Fruit fly (Drosophila melanogaster): Measurements from ENCODE around the gene Trs20.
A peak's percentile ranks its signal among the peaks of the same experiment; 100 is the strongest.

Trs20 gene

DNA sequence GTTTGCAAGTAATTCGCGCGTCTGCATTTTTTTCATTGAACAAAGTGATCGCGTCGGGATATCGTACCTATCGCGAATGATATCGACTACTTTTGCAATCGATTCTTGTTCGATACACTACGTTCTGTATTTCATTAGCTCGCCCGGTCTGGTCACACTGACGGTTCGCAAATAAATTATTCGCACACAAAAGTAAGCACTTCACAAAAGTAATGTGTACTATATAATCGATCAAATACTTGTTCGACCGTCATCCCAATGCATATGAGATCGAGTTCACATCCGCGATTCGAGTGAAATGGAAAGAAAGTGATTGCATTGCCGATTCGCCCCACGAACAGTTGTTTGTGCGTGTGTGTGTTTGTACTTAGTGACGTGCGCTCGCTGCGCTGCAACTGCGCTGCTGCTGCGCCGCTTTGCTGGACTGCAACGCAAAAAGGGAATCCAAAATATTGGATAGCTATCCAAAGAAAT, 41.1 kb downstream of the Trs20 start, which contains the start of the genes CG5235 and ClC-c:
TSS of gene CG5235 (minus strand) at position 63 of the 474 bp plus-strand sequence.
TSS of gene ClC-c (plus strand) at position 125 of the 474 bp plus-strand sequence.
- TF ChIP-seq Crg-1 (GFP tag; optimal IDR thresholded peaks at IDR 0.05) (no peak), CG33017 (tag; optimal IDR thresholded peaks at IDR 0.05) (no peak), CG11617 (GFP tag; optimal IDR thresholded peaks at IDR 0.05) (no peak), Clk (GFP tag; optimal IDR thresholded peaks at IDR 0.05) (no peak), tj (GFP tag; optimal IDR thresholded peaks at IDR 0.05) (peak; percentile 71), CG7101 (tag; optimal IDR thresholded peaks at IDR 0.05) (peak; percentile 43), kay (GFP tag; ENCODE audit: borderline replicate concordance) (no peak), cnc (optimal IDR thresholded peaks at IDR 0.05) (no peak), cic (GFP tag; optimal IDR thresholded peaks at IDR 0.05) (peak; percentile 32), CG12768 (GFP tag; optimal IDR thresholded peaks at IDR 0.05) (no peak), CG14711 (tag; optimal IDR thresholded peaks at IDR 0.05) (peak; percentile 31), CG7045 (GFP tag; optimal IDR thresholded peaks at IDR 0.05) (no peak), ovo (GFP tag; optimal IDR thresholded peaks at IDR 0.05) (no peak), CG1620 (GFP tag; optimal IDR thresholded peaks at IDR 0.05) (no peak), Hr96 (GFP tag; optimal IDR thresholded peaks at IDR 0.05) (no peak), bab1 (GFP tag; optimal IDR thresholded peaks at IDR 0.05) (peak; percentile 51), Mnt (GFP tag; optimal IDR thresholded peaks at IDR 0.05) (peak; percentile 38), toe (GFP tag; optimal IDR thresholded peaks at IDR 0.05) (no peak), CG5204 (GFP tag; optimal IDR thresholded peaks at IDR 0.05) (no peak), pad (GFP tag; optimal IDR thresholded peaks at IDR 0.05) (no peak)

DNA sequence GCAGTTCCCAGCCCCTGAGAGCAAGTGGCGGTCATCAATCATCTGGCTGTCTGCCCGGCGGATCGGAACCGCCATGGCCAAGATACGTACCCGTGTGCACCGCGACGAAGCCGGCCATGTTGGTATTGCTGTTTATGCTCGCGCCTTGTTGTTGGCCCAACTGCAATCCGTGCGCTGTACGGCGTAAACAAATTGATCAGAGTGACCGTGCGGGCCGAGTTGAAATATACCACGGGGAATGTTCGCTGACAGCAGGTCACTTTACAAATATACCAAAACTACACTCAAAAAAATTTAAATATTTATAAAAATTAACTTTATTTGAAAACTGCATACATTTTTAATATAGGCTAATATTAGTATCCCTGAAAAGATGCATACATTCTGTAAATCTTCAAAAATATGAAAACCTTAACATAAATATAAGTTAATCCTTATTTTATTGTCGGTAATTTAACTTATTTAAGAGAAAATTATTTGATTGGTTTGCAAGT, 44.1 kb downstream of the Trs20 start, which contains the start of gene Tasp1:
TSS of gene Tasp1 (minus strand) at position 203 of the 494 bp plus-strand sequence.
- TF ChIP-seq CG33017 (tag; optimal IDR thresholded peaks at IDR 0.05) (peak; percentile 31), tj (GFP tag; optimal IDR thresholded peaks at IDR 0.05) (peak; percentile 13), pad (GFP tag; optimal IDR thresholded peaks at IDR 0.05) (no peak), Hr96 (GFP tag; optimal IDR thresholded peaks at IDR 0.05) (no peak), bab1 (GFP tag; optimal IDR thresholded peaks at IDR 0.05) (peak; percentile 72), CG11617 (GFP tag; optimal IDR thresholded peaks at IDR 0.05) (peak; percentile 22), CG14711 (tag; optimal IDR thresholded peaks at IDR 0.05) (peak; percentile 44), CG7101 (tag; optimal IDR thresholded peaks at IDR 0.05) (peak; percentile 59), Mnt (GFP tag; optimal IDR thresholded peaks at IDR 0.05) (peak; percentile 37), CG12768 (GFP tag; optimal IDR thresholded peaks at IDR 0.05) (no peak)

DNA sequence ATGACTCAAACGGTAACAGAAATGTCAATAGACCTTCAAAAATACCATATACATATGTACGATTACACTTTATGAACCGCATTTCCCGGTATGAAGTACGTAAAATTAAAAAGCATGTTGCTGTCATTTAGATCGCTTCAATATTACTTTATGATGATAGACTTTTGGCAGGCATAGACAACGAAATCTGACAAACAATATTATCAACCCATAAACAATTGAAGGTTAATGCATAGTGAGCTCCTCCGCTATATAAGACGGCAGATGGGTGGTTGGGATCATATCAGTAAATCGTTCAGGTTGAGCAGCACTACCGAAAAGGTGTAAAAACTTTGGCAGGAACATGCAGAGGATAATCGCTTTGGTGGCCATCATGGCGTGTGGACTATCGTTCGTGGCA, 47.7 kb downstream of the Trs20 start, which contains the start of gene CG13075:
TSS of gene CG13075 (plus strand) at position 301 of the 400 bp plus-strand sequence.
- TF ChIP-seq Crg-1 (GFP tag; optimal IDR thresholded peaks at IDR 0.05) (no peak), CG1620 (GFP tag; optimal IDR thresholded peaks at IDR 0.05) (no peak), ovo (GFP tag; optimal IDR thresholded peaks at IDR 0.05) (no peak), CG5204 (GFP tag; optimal IDR thresholded peaks at IDR 0.05) (no peak), CG33017 (tag; optimal IDR thresholded peaks at IDR 0.05) (no peak), cic (GFP tag; optimal IDR thresholded peaks at IDR 0.05) (no peak), CG11617 (GFP tag; optimal IDR thresholded peaks at IDR 0.05) (no peak), kay (GFP tag; ENCODE audit: borderline replicate concordance) (no peak), cnc (optimal IDR thresholded peaks at IDR 0.05) (no peak), CG12768 (GFP tag; optimal IDR thresholded peaks at IDR 0.05) (no peak), toe (GFP tag; optimal IDR thresholded peaks at IDR 0.05) (no peak), Mnt (GFP tag; optimal IDR thresholded peaks at IDR 0.05) (no peak), tj (GFP tag; optimal IDR thresholded peaks at IDR 0.05) (no peak), Hr96 (GFP tag; optimal IDR thresholded peaks at IDR 0.05) (no peak)

DNA sequence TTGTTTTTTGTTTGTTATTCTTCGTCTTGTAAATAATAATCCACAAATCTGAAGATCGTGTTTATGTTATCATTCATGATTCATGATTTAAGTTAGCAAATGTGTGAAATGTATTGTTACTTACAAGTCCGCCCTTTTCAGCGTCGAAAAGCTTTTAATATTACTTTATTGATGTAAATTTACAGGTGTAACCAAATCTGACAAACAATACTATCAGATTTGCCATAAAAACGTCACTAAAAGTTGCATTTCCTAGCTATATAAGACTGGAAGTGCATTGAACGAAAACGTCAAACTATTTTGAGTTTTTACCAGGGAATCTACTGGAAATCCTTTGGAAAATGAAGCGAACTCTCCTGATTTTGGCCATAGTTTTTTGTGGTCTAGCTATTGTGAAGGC, 49.2 kb downstream of the Trs20 start, which contains the start of gene CG33258:
TSS of gene CG33258 (plus strand) at position 301 of the 400 bp plus-strand sequence.
- TF ChIP-seq pad (GFP tag; optimal IDR thresholded peaks at IDR 0.05) (no peak), CG1620 (GFP tag; optimal IDR thresholded peaks at IDR 0.05) (no peak), ovo (GFP tag; optimal IDR thresholded peaks at IDR 0.05) (no peak), CG5204 (GFP tag; optimal IDR thresholded peaks at IDR 0.05) (no peak), toe (GFP tag; optimal IDR thresholded peaks at IDR 0.05) (no peak), Crg-1 (GFP tag; optimal IDR thresholded peaks at IDR 0.05) (no peak), bab1 (GFP tag; optimal IDR thresholded peaks at IDR 0.05) (no peak), Hr96 (GFP tag; optimal IDR thresholded peaks at IDR 0.05) (no peak), CG11617 (GFP tag; optimal IDR thresholded peaks at IDR 0.05) (no peak)
